Worm (Caenorhabditis elegans) whole organism, L2 larva: Measurements from ENCODE around the gene F11A10.6.

ENCODE experiments used
- ZK546.5 ChIP-seq: sonication (generic microtip); optimal IDR thresholded peaks from 2 replicates; lab custom pipeline; 2017; ENCODE audit warnings: missing biosample characterization, missing genetic modification characterization
- alr-1 ChIP-seq: fragments of 150-350 bp; optimal IDR thresholded peaks from 2 replicates; lab custom pipeline; 2014; ENCODE audit warnings: missing biosample characterization, missing genetic modification characterization
- ama-1 ChIP-seq: fragments of 150-350 bp; optimal IDR thresholded peaks from 2 replicates; lab custom pipeline; 2018; ENCODE audit warnings: inconsistent platforms
- dmd-4 ChIP-seq: sonication (generic microtip); optimal IDR thresholded peaks from 2 replicates; lab custom pipeline; 2017; ENCODE audit warnings: missing biosample characterization, missing genetic modification characterization
- egl-27 ChIP-seq: sonication (generic microtip); optimal IDR thresholded peaks from 3 replicates; lab custom pipeline; 2017; ENCODE audit warnings: missing biosample characterization, missing genetic modification reagents, missing genetic modification characterization
- mdl-1 ChIP-seq, 2 experiments: fragments of 150-350 bp in 1 of 2; sonication (generic microtip) in 1 of 2; optimal IDR thresholded peaks; 2 replicates each; lab custom pipeline; 2017; ENCODE audit warnings: missing biosample characterization in 2 of 2, missing genetic modification characterization in 2 of 2
- nhr-23 ChIP-seq: fragments of 150-350 bp; optimal IDR thresholded peaks from 2 replicates; lab custom pipeline; 2014; ENCODE audit warnings: missing biosample characterization, missing genetic modification reagents, missing genetic modification characterization
- skn-1 ChIP-seq: sonication (generic microtip); optimal IDR thresholded peaks from 2 replicates; lab custom pipeline; 2017; ENCODE audit warnings: missing biosample characterization, missing genetic modification characterization
- snpc-4 ChIP-seq: fragments of 150-350 bp; optimal IDR thresholded peaks from 2 replicates; lab custom pipeline; 2014; ENCODE audit warnings: missing biosample characterization, missing genetic modification characterization
- unc-39 ChIP-seq: fragments of 150-350 bp; optimal IDR thresholded peaks from 2 replicates; lab custom pipeline; 2014; ENCODE audit warnings: missing biosample characterization, missing genetic modification characterization
- unc-55 ChIP-seq: fragments of 150-350 bp; sonication (generic microtip); optimal IDR thresholded peaks from 3 replicates; lab custom pipeline; 2014; ENCODE audit warnings: missing biosample characterization, missing genetic modification reagents, missing genetic modification characterization
- ztf-11 ChIP-seq: sonication (generic microtip); optimal IDR thresholded peaks from 2 replicates; lab custom pipeline; 2017; ENCODE audit warnings: missing biosample characterization, missing genetic modification characterization

ce11 chrIV:12134991-12135390 lies 45.5 kb upstream of the F11A10.6 start:
- no peak for TF ChIP-seq unc-55
- no peak for TF ChIP-seq skn-1 (tag; lab: Kevin White, UChicago)
- no peak for TF ChIP-seq ztf-11 (tag; lab: Kevin White, UChicago)
- TF ChIP-seq snpc-4 (tag; lab: Kevin White, UChicago), result no peak
- TF ChIP-seq ZK546.5, result no peak
- TF ChIP-seq unc-39, result no peak
- no peak for TF ChIP-seq nhr-23 (tag; lab: Kevin White, UChicago)
- TF ChIP-seq egl-27, result no peak
- TF ChIP-seq alr-1 (tag; lab: Kevin White, UChicago), result no peak
- TF ChIP-seq dmd-4 (tag; lab: Kevin White, UChicago), result no peak
- TF ChIP-seq ama-1 (lab: Kevin White, UChicago), result no peak
- no peak for TF ChIP-seq mdl-1 (tag; optimal IDR thresholded peaks at IDR 0.05; lab: Kevin White, UChicago)
